Fruit fly (Drosophila melanogaster): Measurements from ENCODE around the gene CG1607.

Gene CG1607

DNA sequence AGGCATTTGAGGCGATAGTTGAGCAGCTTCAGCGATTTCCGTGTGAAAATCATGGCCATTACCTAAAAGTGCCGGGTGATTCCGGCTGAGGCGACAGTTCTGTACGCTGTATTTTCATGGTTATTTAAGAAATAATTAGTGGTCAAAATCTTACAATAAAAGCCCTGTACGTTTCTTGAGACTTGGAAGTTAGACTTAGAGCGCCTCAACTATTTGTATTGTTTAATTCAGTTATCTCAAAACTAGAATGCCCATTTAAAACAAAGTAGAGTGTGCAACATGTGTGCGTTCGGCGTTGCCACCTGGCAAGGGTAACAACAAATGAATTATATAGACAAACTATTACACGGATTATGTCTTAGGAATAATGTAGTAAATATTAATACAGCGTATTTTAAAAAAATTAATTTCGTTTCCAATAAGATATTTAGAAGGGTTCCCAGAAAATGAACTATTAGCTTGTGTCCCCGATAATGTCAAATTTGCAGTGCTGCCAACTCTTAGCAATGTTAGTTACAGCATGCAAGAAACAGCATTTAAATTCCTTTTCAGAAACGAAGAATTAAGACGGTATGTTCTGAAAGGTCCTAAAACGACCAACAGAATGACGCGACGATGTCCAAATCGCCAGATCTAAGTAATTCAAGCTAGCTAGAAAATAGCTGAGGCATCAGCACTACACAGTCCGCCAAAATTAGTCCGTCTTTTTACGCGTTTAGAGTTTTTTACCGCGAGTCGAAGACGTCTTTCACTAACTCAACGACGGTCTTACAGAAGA, 22.8 kb downstream of the CG1607 start, which contains the start of gene Gprk2:
Gprk2 (plus strand) TSS at position 747 of the 778 bp plus-strand sequence.
- peak; percentile 98 for TF ChIP-seq noc (tag; optimal IDR thresholded peaks at IDR 0.05)

dm6 chr3R:31405277-31406207, 23.6 kb downstream of the CG1607 start, which contains the start of gene PNPase:
Gene PNPase (minus strand): TSS chr3R:31405452.
- no peak for TF ChIP-seq noc (tag; optimal IDR thresholded peaks at IDR 0.05)

DNA sequence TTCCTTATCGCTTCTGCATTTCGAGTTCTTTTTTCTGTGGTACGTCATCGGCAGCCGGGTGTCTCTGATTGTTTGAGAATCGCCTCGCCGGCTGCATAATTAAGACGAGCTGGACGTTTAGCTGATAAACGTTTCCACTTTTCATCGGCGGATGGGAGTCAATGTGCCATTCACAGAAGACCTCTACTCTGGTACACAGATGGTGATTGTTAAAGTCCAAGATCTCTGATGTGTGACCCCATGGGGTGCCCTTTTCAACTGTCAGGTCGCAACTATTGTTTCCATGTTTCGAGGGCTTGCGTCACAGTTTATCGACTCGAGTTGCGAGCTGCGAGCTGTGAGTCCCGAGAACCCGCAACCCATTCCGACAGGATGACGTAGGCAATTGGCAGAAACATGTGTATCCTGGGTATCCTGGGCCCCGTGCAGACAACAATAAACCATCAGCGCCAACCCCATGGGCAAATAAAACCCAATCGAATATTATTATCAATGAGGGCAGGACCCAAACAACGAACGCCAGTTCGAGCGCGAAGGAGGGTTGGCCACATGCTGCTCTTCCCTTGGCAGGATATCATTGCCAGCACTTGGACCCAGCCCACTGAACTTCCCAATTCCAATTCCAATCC, 25.2 kb downstream of the CG1607 start:
- no peak for TF ChIP-seq noc (tag; optimal IDR thresholded peaks at IDR 0.05)

dm6 chr3R:31409627-31410201, 27.8 kb downstream of the CG1607 start:
- TF ChIP-seq noc (tag; optimal IDR thresholded peaks at IDR 0.05): no peak

dm6 chr3R:31419531-31419930, 37.6 kb downstream of the CG1607 start:
- TF ChIP-seq noc (tag; optimal IDR thresholded peaks at IDR 0.05): no peak

DNA sequence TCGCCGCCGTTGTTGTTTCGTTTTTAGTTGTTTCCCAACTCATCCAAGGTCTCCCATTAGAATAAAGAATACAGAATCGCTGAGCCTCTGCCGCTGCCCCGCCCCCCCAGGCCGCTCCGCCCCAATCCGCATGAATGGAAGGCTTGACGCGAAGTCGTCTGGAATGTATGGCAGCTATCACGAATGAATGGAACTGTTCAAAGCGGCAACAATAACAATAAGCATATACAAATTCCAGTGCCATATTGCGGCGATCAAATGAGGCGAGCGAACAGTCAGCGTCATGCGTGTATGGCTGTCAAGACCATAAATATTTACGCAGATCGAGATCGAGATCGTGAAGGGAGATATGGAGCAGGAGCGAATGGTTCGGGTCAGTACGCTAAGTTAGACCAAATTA, 38.8 kb downstream of the CG1607 start:
- no peak for TF ChIP-seq noc (tag; optimal IDR thresholded peaks at IDR 0.05)

DNA sequence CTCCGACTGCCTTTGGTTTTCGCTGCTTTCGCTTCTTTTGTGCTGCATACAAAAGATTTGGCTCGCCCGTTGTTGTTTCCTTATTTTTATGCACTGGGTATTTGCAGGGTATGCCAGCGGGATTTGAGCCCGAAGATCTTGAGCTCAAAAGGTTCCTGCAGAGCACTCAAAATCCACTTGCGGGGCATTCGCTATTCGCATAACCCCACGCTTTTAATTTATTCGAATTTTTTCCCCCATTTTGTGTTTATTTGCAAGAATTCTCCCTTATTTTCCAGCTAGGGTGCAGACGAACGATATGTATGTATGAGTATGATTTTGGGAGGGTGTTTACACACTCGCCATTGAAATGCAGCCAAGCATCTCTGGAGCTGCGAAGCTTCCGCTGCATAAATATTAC, 40.1 kb downstream of the CG1607 start:
- TF ChIP-seq noc (tag; optimal IDR thresholded peaks at IDR 0.05): no peak

DNA sequence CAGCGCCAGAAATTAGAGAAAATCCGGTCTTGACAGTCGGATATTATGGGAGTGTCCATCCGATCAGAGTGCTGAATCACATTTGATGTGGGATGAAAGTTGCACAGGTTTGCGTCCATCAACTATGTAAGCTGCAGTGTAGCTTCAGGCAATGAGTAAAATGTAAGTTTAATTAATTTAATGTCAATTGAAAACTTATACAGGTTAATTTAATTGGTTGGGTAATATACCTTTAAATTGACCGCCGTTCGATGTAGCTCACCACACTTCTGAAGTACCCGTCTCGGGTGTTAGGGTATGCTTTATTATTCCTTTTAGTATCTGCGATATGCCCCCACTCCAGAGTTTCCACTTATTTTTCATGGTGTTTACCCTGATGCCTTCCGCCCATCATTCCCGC, 42.5 kb downstream of the CG1607 start:
- TF ChIP-seq noc (tag; optimal IDR thresholded peaks at IDR 0.05): no peak

DNA sequence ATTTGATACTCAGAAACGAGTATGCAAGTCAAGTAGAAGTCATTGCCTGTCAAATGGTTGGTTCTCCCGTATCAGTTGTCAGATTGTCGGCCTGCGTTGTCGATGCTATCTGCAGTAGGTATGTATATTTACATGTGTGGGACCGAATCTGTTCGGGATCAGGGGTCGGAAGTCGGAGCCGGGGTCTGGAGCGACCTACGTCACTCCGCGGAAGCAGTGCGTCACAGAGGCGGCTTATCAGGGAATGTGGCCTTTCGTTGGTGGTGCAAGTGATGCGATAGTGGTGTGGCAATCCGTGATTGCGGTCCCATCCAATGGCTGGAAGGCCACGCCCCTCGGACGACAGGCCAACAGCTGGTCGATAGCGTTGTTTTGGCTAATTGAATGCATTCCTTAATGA, 53.7 kb downstream of the CG1607 start:
- TF ChIP-seq noc (tag; optimal IDR thresholded peaks at IDR 0.05): peak; percentile 3

DNA sequence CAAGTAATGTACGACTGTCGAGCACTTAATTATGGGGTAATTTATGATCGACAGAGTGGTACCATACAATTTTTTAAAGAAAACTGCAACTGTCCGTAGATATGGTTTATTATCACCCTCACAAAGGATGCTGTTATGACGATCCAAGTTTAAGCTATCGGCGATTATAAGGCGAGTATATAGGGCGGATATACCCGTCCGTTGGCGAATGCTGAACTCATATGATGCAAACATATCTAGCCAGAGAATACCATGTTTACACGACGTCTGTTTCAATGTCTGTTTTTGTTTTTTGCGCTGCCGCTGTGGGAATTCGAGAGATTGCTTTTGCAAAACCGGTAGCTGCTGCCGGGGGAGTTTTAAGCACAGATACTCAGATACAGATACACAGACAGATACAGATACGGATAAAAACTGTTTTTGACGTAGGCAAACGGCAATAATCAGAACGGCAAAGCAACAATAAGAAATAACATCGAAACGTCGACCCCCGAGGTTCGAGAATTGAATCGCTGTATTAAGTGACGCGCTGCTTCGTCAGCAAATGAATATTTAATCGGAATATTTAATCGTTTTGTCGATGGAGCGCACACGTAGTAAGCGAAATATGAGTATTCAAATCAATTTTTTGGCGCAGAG, 55.6 kb downstream of the CG1607 start:
- TF ChIP-seq noc (tag; optimal IDR thresholded peaks at IDR 0.05): no peak

DNA sequence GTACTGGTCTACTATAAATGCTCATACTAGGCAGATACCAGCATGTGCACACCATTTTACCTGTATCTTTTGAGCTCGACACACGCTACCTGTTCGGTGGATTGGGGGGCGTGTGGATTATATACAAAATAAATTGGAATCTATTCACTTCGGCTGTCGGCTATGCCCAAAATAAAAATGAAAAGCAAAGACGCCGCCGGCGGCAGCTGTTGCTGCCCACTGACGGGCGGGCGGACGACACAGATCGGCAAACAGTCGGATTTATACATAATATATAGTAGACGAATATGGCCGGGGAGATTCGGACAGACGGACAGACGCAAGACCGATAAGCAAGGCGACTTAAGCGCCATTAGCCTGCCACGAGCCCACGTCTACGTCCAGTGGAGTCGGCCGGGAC, 56.9 kb downstream of the CG1607 start:
- TF ChIP-seq noc (tag; optimal IDR thresholded peaks at IDR 0.05): no peak

dm6 chr3R:31439986-31440385, 58.1 kb downstream of the CG1607 start:
- TF ChIP-seq noc (tag; optimal IDR thresholded peaks at IDR 0.05): no peak

DNA sequence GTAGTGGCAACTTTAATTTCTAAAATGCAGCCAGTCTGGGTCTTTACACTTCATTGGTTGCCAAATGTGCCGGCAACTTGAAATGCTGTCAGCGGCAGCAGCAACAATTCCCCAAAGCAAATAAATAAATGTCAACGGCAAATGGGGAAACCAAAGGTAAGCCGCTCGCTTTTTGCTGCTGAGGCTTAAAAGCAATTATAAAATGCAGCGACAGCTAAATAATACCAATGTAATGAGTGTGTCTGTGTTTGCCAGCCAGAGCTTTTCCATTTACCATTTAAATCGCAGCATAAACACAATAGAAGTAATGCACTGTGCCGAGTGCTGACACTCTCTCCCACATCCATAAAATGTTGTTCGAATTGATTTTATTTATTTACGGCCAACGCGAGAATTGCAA, 58.7 kb downstream of the CG1607 start:
- no peak for TF ChIP-seq noc (tag; optimal IDR thresholded peaks at IDR 0.05)
